Fruit fly (Drosophila melanogaster) whole organism, embryonic: ENCODE results near the gene CG34427.

Source experiments
- B-H2 ChIP-seq: fragments of 200-800 bp; sonication (Bioruptor generic); optimal IDR thresholded peaks from 2 replicates; lab custom pipeline; 2018; ENCODE audit warnings: missing biosample characterization, mild to moderate bottlenecking, missing genetic modification characterization
- CG10462 ChIP-seq: fragments of 200-800 bp; sonication (Bioruptor generic); optimal IDR thresholded peaks from 2 replicates; lab custom pipeline; 2016; ENCODE audit warnings: missing biosample characterization, missing genetic modification characterization
- CG11398 ChIP-seq: fragments of 200-800 bp; sonication (Bioruptor generic); optimal IDR thresholded peaks from 2 replicates; lab custom pipeline; 2016; ENCODE audit warnings: missing biosample characterization, missing genetic modification characterization
- CG12769 ChIP-seq: fragments of 200-800 bp; sonication (Bioruptor generic); optimal IDR thresholded peaks from 2 replicates; lab custom pipeline; 2019; ENCODE audit warnings: missing biosample characterization, mild to moderate bottlenecking, missing genetic modification characterization, moderate library complexity
- CG15269 ChIP-seq: fragments of 200-800 bp; sonication (Bioruptor generic); optimal IDR thresholded peaks from 2 replicates; lab custom pipeline; 2018; ENCODE audit warnings: missing biosample characterization, mild to moderate bottlenecking, missing genetic modification characterization, moderate library complexity
- CG1529 ChIP-seq: fragments of 200-800 bp; sonication (Bioruptor generic); optimal IDR thresholded peaks from 3 replicates; lab custom pipeline; 2018; ENCODE audit warnings: missing biosample characterization, missing genetic modification characterization
- CG1602 ChIP-seq: fragments of 200-800 bp; sonication (Bioruptor generic); optimal IDR thresholded peaks from 3 replicates; lab custom pipeline; 2016; ENCODE audit warnings: missing biosample characterization, missing genetic modification characterization
- CG1647 ChIP-seq: fragments of 200-800 bp; sonication (Bioruptor generic); optimal IDR thresholded peaks from 3 replicates; lab custom pipeline; 2016; ENCODE audit warnings: missing biosample characterization, missing genetic modification characterization
- CG18262 ChIP-seq: fragments of 200-800 bp; optimal IDR thresholded peaks from 3 replicates; lab custom pipeline; 2019; ENCODE audit warnings: missing biosample characterization, mild to moderate bottlenecking, missing genetic modification characterization, moderate library complexity
- CG2202 ChIP-seq: fragments of 200-800 bp; sonication (Bioruptor generic); optimal IDR thresholded peaks from 2 replicates; lab custom pipeline; 2018; ENCODE audit warnings: missing biosample characterization, mild to moderate bottlenecking, missing genetic modification characterization
- CG3838 ChIP-seq: fragments of 200-800 bp; sonication (Bioruptor generic); optimal IDR thresholded peaks from 3 replicates; lab custom pipeline; 2016; ENCODE audit warnings: missing biosample characterization, missing genetic modification characterization
- CG6791 ChIP-seq: fragments of 200-800 bp; sonication (Bioruptor generic); IDR thresholded peaks from 3 replicates; pipeline ENCODE4 v1.3.6; 2022; ENCODE audit warnings: missing biosample characterization, missing genetic modification characterization; ENCODE audit not compliant: partially characterized antibody
- CG7556 ChIP-seq: fragments of 200-800 bp; sonication (Bioruptor generic); optimal IDR thresholded peaks from 2 replicates; lab custom pipeline; 2017; ENCODE audit warnings: missing biosample characterization, mild to moderate bottlenecking, missing genetic modification characterization
- CG8290 ChIP-seq, 3 experiments: fragments of 200-800 bp; sonication (Bioruptor generic); optimal IDR thresholded peaks; 2 replicates each; lab custom pipeline; 2016 to 2019; ENCODE audit warnings: missing biosample characterization in 3 of 3, missing genetic modification characterization in 3 of 3, mild to moderate bottlenecking in 2 of 3, moderate library complexity in 1 of 3
- CG8765 ChIP-seq: fragments of 200-800 bp; sonication (Bioruptor generic); IDR thresholded peaks from 2 replicates; pipeline ENCODE4 v1.3.6; 2022; ENCODE audit warnings: missing biosample characterization, missing genetic modification characterization
- CG8924 ChIP-seq: fragments of 200-800 bp; optimal IDR thresholded peaks from 3 replicates; lab custom pipeline; 2019; ENCODE audit warnings: missing biosample characterization, mild to moderate bottlenecking, missing genetic modification characterization, moderate library complexity
- D19B ChIP-seq: fragments of 200-800 bp; sonication (Bioruptor generic); optimal IDR thresholded peaks from 2 replicates; lab custom pipeline; 2017; ENCODE audit warnings: missing biosample characterization, mild to moderate bottlenecking, missing genetic modification characterization
- Dad ChIP-seq: fragments of 200-800 bp; sonication (Bioruptor generic); optimal IDR thresholded peaks from 3 replicates; lab custom pipeline; 2016; ENCODE audit warnings: missing biosample characterization, missing genetic modification characterization
- Dip3 ChIP-seq: fragments of 200-800 bp; sonication (Bioruptor generic); optimal IDR thresholded peaks from 3 replicates; lab custom pipeline; 2016; ENCODE audit warnings: missing biosample characterization, missing genetic modification characterization
- Dll ChIP-seq: fragments of 200-800 bp; sonication (Bioruptor generic); IDR thresholded peaks from 4 replicates; pipeline ENCODE4 v1.3.6; 2022; ENCODE audit warnings: missing biosample characterization, missing genetic modification characterization; ENCODE audit not compliant: partially characterized antibody
- Hr3 ChIP-seq: fragments of 200-800 bp; sonication (Bioruptor generic); optimal IDR thresholded peaks from 3 replicates; lab custom pipeline; 2016; ENCODE audit warnings: missing biosample characterization, missing genetic modification characterization
- Hr78 ChIP-seq, 2 experiments: fragments of 200-800 bp in 1 of 2; fragments of >200 bp in 1 of 2; sonication (Bioruptor generic) in 1 of 2; optimal IDR thresholded peaks; 2 replicates each; lab custom pipeline; 2017 to 2019; ENCODE audit warnings: missing biosample characterization in 2 of 2, missing genetic modification characterization in 2 of 2, mild to moderate bottlenecking in 1 of 2, moderate library complexity in 1 of 2
- Jarid2 ChIP-seq: fragments of 200-800 bp; sonication (Bioruptor generic); optimal IDR thresholded peaks from 3 replicates; lab custom pipeline; 2017; ENCODE audit warnings: mild to moderate bottlenecking, missing biosample characterization, missing genetic modification reagents, missing genetic modification characterization
- MBD-R2 ChIP-seq: fragments of 200-800 bp; sonication (Bioruptor generic); IDR thresholded peaks from 2 replicates; pipeline ENCODE4 v1.3.6; 2022; ENCODE audit warnings: missing biosample characterization, missing genetic modification characterization
- Med ChIP-seq: fragments of 200-800 bp; sonication (Bioruptor generic); peaks from one replicate; lab custom pipeline; 2016; ENCODE audit warnings: missing biosample characterization, missing genetic modification characterization, mild to moderate bottlenecking, inconsistent platforms, moderate library complexity
- Opbp ChIP-seq: fragments of 200-800 bp; sonication (Bioruptor generic); IDR thresholded peaks from 3 replicates; pipeline ENCODE4 v1.3.6; 2022; ENCODE audit warnings: missing biosample characterization, missing genetic modification characterization; ENCODE audit not compliant: partially characterized antibody
- Ptx1 ChIP-seq: fragments of 200-800 bp; sonication (Bioruptor generic); IDR thresholded peaks from 2 replicates; pipeline ENCODE4 v1.3.6; 2022; ENCODE audit warnings: missing biosample characterization, missing genetic modification characterization
- Tbp ChIP-seq: fragments of >200 bp; optimal IDR thresholded peaks from 2 replicates; lab custom pipeline; 2018; ENCODE audit warnings: missing biosample characterization, missing genetic modification characterization
- al ChIP-seq: fragments of 200-800 bp; sonication (Bioruptor generic); IDR thresholded peaks from 2 replicates; pipeline ENCODE4 v1.3.6; 2022; ENCODE audit warnings: missing biosample characterization, missing genetic modification characterization
- bbx ChIP-seq: fragments of 200-800 bp; sonication (Bioruptor generic); IDR thresholded peaks from 2 replicates; pipeline ENCODE4 v1.3.6; 2022; ENCODE audit warnings: missing biosample characterization, missing genetic modification characterization; ENCODE audit not compliant: partially characterized antibody
- chn ChIP-seq: fragments of 200-800 bp; sonication (Bioruptor generic); optimal IDR thresholded peaks from 2 replicates; lab custom pipeline; 2016; ENCODE audit warnings: missing biosample characterization, missing genetic modification characterization
- ci ChIP-seq: fragments of 200-800 bp; sonication (Bioruptor generic); IDR thresholded peaks from 3 replicates; pipeline ENCODE4 v1.3.6; 2022; ENCODE audit warnings: missing biosample characterization, missing genetic modification characterization
- corto ChIP-seq: fragments of 200-800 bp; sonication (Bioruptor generic); optimal IDR thresholded peaks from 2 replicates; lab custom pipeline; 2016; ENCODE audit warnings: missing biosample characterization, mild to moderate bottlenecking, missing genetic modification characterization, moderate library complexity
- crol ChIP-seq: fragments of 200-800 bp; sonication (Bioruptor generic); IDR thresholded peaks from 2 replicates; pipeline ENCODE4 v1.3.6; 2022; ENCODE audit warnings: missing biosample characterization, missing genetic modification characterization
- dati ChIP-seq: fragments of 200-800 bp; sonication (Bioruptor generic); IDR thresholded peaks from 2 replicates; pipeline ENCODE4 v1.3.6; 2022; ENCODE audit warnings: missing biosample characterization, missing genetic modification characterization
- dysf ChIP-seq: fragments of 200-800 bp; sonication (Bioruptor generic); IDR thresholded peaks from 3 replicates; pipeline ENCODE4 v1.3.6; 2022; ENCODE audit warnings: missing biosample characterization, missing genetic modification characterization
- en ChIP-seq: fragments of 200-800 bp; sonication (Bioruptor generic); optimal IDR thresholded peaks from 2 replicates; lab custom pipeline; 2016; ENCODE audit warnings: missing biosample characterization, missing genetic modification characterization
- eve ChIP-seq, 2 experiments: fragments of >200 bp; optimal IDR thresholded peaks; 2 replicates each; lab custom pipeline; 2017; ENCODE audit warnings: missing biosample characterization in 2 of 2, missing genetic modification characterization in 2 of 2
- fd102C ChIP-seq: fragments of 200-800 bp; sonication (Bioruptor generic); optimal IDR thresholded peaks from 2 replicates; lab custom pipeline; 2018; ENCODE audit warnings: missing biosample characterization, mild to moderate bottlenecking, missing genetic modification characterization, moderate library complexity
- grau ChIP-seq: fragments of 200-800 bp; optimal IDR thresholded peaks from 3 replicates; lab custom pipeline; 2019; ENCODE audit warnings: missing biosample characterization, mild to moderate bottlenecking, missing genetic modification characterization, moderate library complexity
- gsb-n ChIP-seq: fragments of 200-800 bp; sonication (Bioruptor generic); optimal IDR thresholded peaks from 3 replicates; lab custom pipeline; 2018; ENCODE audit warnings: missing biosample characterization, mild to moderate bottlenecking, missing genetic modification characterization
- hkb ChIP-seq, 2 experiments: fragments of 200-800 bp in 1 of 2; fragments of >200 bp in 1 of 2; sonication (Bioruptor generic) in 1 of 2; IDR thresholded peaks in 1 of 2; optimal IDR thresholded peaks in 1 of 2; 2 replicates each; pipeline versions ENCODE4 v1.3.6 to Lab custom; 2017 to 2022; ENCODE audit warnings: missing biosample characterization in 1 of 2, missing genetic modification characterization in 1 of 2
- hth ChIP-seq: fragments of >200 bp; optimal IDR thresholded peaks from 2 replicates; lab custom pipeline; 2017; ENCODE audit warnings: inconsistent platforms
- lola ChIP-seq, 3 experiments: fragments of >200 bp in 2 of 3; fragments of 200-800 bp in 1 of 3; sonication (Bioruptor generic) in 1 of 3; optimal IDR thresholded peaks; 2 replicates each; lab custom pipeline; 2017 to 2019; ENCODE audit warnings: missing biosample characterization in 3 of 3, missing genetic modification characterization in 3 of 3, mild to moderate bottlenecking in 1 of 3, moderate library complexity in 1 of 3
- mirr ChIP-seq: fragments of 200-800 bp; sonication (Bioruptor generic); optimal IDR thresholded peaks from 3 replicates; lab custom pipeline; 2018; ENCODE audit warnings: missing biosample characterization, mild to moderate bottlenecking, missing genetic modification characterization
- scrt ChIP-seq: fragments of 200-800 bp; sonication (Bioruptor generic); optimal IDR thresholded peaks from 2 replicates; lab custom pipeline; 2018; ENCODE audit warnings: missing biosample characterization, mild to moderate bottlenecking, missing genetic modification characterization, moderate library complexity
- shn ChIP-seq: fragments of 200-800 bp; sonication (Bioruptor generic); optimal IDR thresholded peaks from 3 replicates; lab custom pipeline; 2016; ENCODE audit warnings: missing biosample characterization, missing genetic modification characterization
- so ChIP-seq: fragments of 200-800 bp; sonication (Bioruptor generic); IDR thresholded peaks from 3 replicates; pipeline ENCODE4 v1.3.6; 2022; ENCODE audit warnings: missing biosample characterization, missing genetic modification characterization
- vvl ChIP-seq: fragments of 200-800 bp; sonication (Bioruptor generic); IDR thresholded peaks from 2 replicates; pipeline ENCODE4 v1.3.6; 2022; ENCODE audit warnings: missing biosample characterization, missing genetic modification characterization
- zen ChIP-seq: fragments of 200-800 bp; sonication (Bioruptor generic); optimal IDR thresholded peaks from 3 replicates; lab custom pipeline; 2018; ENCODE audit warnings: missing biosample characterization, mild to moderate bottlenecking, missing genetic modification characterization, moderate library complexity

Gene CG34427

DNA sequence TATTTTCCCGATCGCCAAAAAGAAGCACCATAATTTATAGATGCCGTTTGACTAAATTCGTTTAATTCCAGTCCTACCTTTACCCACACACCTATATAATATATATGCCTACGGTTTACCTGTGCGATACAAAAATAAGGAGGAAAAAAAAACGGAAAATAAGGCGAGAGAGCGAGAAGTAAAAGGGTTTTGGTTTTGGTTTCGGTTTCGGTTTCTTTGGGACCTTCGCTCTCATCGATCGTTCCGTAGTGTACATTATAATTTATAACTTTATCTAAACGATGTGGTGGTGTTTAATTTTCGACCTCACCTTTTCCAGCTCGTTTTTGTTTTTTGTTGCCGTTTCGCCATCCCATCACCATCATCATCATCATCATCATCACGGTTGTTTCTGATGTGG, 21.0 kb downstream of the CG34427 start (continued):
- TF ChIP-seq Dll (GFP tag; lab: Robert Waterston, UW) (no peak), Dad (GFP tag; lab: Kevin White, UChicago) (no peak), Ptx1 (GFP tag; lab: Robert Waterston, UW) (no peak), CG10462 (GFP tag; lab: Kevin White, UChicago) (no peak), Tbp (GFP tag; lab: Kevin White, UChicago) (no peak), eve (GFP tag; optimal IDR thresholded peaks at IDR 0.05; lab: Kevin White, UChicago) (peak in 1 of 2 experiments; percentile 47), corto (GFP tag; lab: Kevin White, UChicago) (peak; percentile 41), Dip3 (GFP tag; lab: Kevin White, UChicago) (no peak), Med (GFP tag; lab: Kevin White, UChicago) (peak; percentile 31), B-H2 (GFP tag; lab: Kevin White, UChicago) (no peak), D19B (GFP tag; lab: Kevin White, UChicago) (no peak), CG15269 (tag; lab: Kevin White, UChicago) (no peak), CG1602 (GFP tag; lab: Kevin White, UChicago) (no peak), dysf (GFP tag; lab: Robert Waterston, UW) (no peak), Jarid2 (no peak), CG2202 (tag; lab: Kevin White, UChicago) (no peak), scrt (GFP tag; lab: Kevin White, UChicago) (no peak), grau (no peak), CG18262 (tag; lab: Kevin White, UChicago) (no peak), en (GFP tag; lab: Kevin White, UChicago) (no peak), zen (tag; lab: Kevin White, UChicago) (no peak), CG8290 (GFP tag; optimal IDR thresholded peaks at IDR 0.05; lab: Kevin White, UChicago) (no peak), CG8290 (tag; optimal IDR thresholded peaks at IDR 0.05; lab: Kevin White, UChicago) (no peak), Opbp (GFP tag; lab: Robert Waterston, UW) (no peak), CG1647 (GFP tag; lab: Kevin White, UChicago) (no peak), Hr78 (GFP tag; optimal IDR thresholded peaks at IDR 0.05; lab: Kevin White, UChicago) (no peak)
- TF ChIP-seq, all 482 proteins: peak for 7

DNA sequence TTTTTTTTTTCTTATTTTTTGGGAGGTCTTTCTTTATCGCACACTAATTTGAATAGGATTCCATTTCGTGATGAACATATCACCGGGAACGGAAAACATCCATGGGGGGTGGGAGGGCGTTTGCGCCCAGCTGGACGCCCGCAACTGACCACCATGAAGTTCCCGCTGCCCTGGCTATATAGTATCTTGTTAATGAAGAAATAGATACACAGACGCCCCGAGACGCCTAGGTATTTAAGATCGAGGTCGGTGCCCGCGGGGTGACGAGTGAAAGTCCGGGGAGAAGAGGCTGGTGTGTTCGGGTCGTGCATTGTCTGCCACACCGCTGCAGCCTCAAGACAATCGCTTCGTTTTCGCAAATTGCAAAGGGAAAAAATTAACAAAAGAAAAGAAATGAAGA, 21.5 kb downstream of the CG34427 start:
- no peak for TF ChIP-seq bbx (GFP tag; lab: Robert Waterston, UW)
- TF ChIP-seq CG6791 = 0 out of 3 replicates have a peak, but pooled peaks have one; percentile 31
- TF ChIP-seq CG11398 (GFP tag; lab: Kevin White, UChicago) = no peak
- TF ChIP-seq so = 0 out of 3 replicates have a peak, but pooled peaks have one; percentile 29
- no peak for TF ChIP-seq dati (GFP tag; lab: Robert Waterston, UW)
- no peak for TF ChIP-seq CG8924
- TF ChIP-seq CG7556 (GFP tag; lab: Kevin White, UChicago) = no peak
- no peak for TF ChIP-seq hkb (optimal IDR thresholded peaks at IDR 0.05; lab: Kevin White, UChicago)
- 0 out of 2 replicates have a peak, but pooled peaks have one; percentile 14 for TF ChIP-seq hkb (GFP tag; IDR thresholded peaks at IDR 0.05; lab: Robert Waterston, UW)
- peak; percentile 22; the same call in 1 of the 2 replicates for TF ChIP-seq crol (GFP tag; lab: Robert Waterston, UW)
- TF ChIP-seq MBD-R2 (GFP tag; lab: Robert Waterston, UW) = no peak
- no peak for TF ChIP-seq mirr (GFP tag; lab: Kevin White, UChicago)
- no peak for TF ChIP-seq al (GFP tag; lab: Robert Waterston, UW)
- no peak for TF ChIP-seq CG1529 (GFP tag; lab: Kevin White, UChicago)
- TF ChIP-seq ci (GFP tag; lab: Robert Waterston, UW) = peak; percentile 22; the same call in 1 of the 3 replicates
- TF ChIP-seq CG12769 = no peak
- 0 out of 2 replicates have a peak, but pooled peaks have one; percentile 6 for TF ChIP-seq vvl (GFP tag; lab: Robert Waterston, UW)
- no peak for TF ChIP-seq Hr3 (GFP tag; lab: Kevin White, UChicago)
- no peak for TF ChIP-seq lola (GFP tag; optimal IDR thresholded peaks at IDR 0.05; lab: Kevin White, UChicago)
- TF ChIP-seq Med (GFP tag; lab: Kevin White, UChicago) = peak; percentile 4
- TF ChIP-seq chn = no peak
- TF ChIP-seq CG3838 (GFP tag; lab: Kevin White, UChicago) = no peak
- TF ChIP-seq shn (GFP tag; lab: Kevin White, UChicago) = no peak
- TF ChIP-seq CG8765 = no peak
- no peak for TF ChIP-seq gsb-n (tag; lab: Kevin White, UChicago)
- no peak for TF ChIP-seq fd102C (GFP tag; lab: Kevin White, UChicago)
- TF ChIP-seq hth (lab: Kevin White, UChicago) = no peak
